Worm (Caenorhabditis elegans) whole organism, L2 larva: ENCODE measurements around the gene ZK177.1.
A peak's percentile ranks its signal among the peaks of the same experiment; 100 is the strongest.

Experiments used
- ama-1 ChIP-seq: fragments of 150-350 bp; optimal IDR thresholded peaks from 2 replicates; lab custom pipeline; 2018; ENCODE audit warnings: inconsistent platforms
- blmp-1 ChIP-seq: sonication (generic microtip); optimal IDR thresholded peaks from 2 replicates; lab custom pipeline; 2017; ENCODE audit warnings: missing genetic modification characterization, mild to moderate bottlenecking, missing compliant biosample characterization, antibody characterized with exemption, moderate library complexity; ENCODE audit not compliant: insufficient read depth
- ceh-82 ChIP-seq: fragments of 150-350 bp; optimal IDR thresholded peaks from 2 replicates; lab custom pipeline; 2014; ENCODE audit warnings: missing biosample characterization, missing genetic modification characterization
- dmd-4 ChIP-seq: sonication (generic microtip); optimal IDR thresholded peaks from 2 replicates; lab custom pipeline; 2017; ENCODE audit warnings: missing biosample characterization, missing genetic modification characterization
- lin-13 ChIP-seq: fragments of 150-350 bp; optimal IDR thresholded peaks from 2 replicates; lab custom pipeline; 2014; ENCODE audit warnings: missing biosample characterization, missing genetic modification reagents, missing genetic modification characterization
- lin-39 ChIP-seq: fragments of 150-350 bp; optimal IDR thresholded peaks from 2 replicates; lab custom pipeline; 2014; ENCODE audit warnings: missing biosample characterization, missing genetic modification reagents, missing genetic modification characterization
- nhr-12 ChIP-seq: fragments of 150-350 bp; optimal IDR thresholded peaks from 2 replicates; lab custom pipeline; 2014; ENCODE audit warnings: missing biosample characterization, missing genetic modification characterization
- skn-1 ChIP-seq: sonication (generic microtip); optimal IDR thresholded peaks from 2 replicates; lab custom pipeline; 2017; ENCODE audit warnings: missing biosample characterization, missing genetic modification characterization
- snpc-4 ChIP-seq: fragments of 150-350 bp; optimal IDR thresholded peaks from 2 replicates; lab custom pipeline; 2014; ENCODE audit warnings: missing biosample characterization, missing genetic modification characterization
- ztf-4 ChIP-seq: fragments of 150-350 bp; optimal IDR thresholded peaks from 2 replicates; lab custom pipeline; 2014; ENCODE audit warnings: missing biosample characterization, missing genetic modification characterization

DNA sequence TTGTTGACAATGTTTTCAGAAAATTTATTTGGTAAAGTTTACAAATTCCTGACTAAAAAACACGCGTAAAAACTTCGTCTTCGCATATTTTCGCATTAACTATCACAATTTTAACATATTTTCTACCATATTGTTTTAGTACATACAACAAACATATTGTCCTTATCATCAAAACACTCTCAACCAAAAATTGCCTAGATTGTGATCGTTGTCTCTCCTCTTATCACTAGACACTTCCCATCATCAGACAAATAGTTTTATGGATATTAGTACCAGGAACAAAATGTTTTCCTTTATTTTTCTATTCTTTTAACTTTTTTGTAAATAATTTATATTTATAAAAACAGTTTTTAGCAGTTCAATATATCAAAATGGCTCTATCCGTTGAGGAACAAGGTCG is 33.5 kb downstream of the ZK177.1 start, which contains the start of gene C17C3.3:
- no peak for TF ChIP-seq dmd-4 (tag; lab: Kevin White, UChicago)
- no peak for TF ChIP-seq lin-39 (tag; lab: Kevin White, UChicago)
- TF ChIP-seq ztf-4 (tag; lab: Kevin White, UChicago) = no peak
- no peak for TF ChIP-seq ceh-82 (tag; lab: Kevin White, UChicago)
- TF ChIP-seq snpc-4 (tag; lab: Kevin White, UChicago) = no peak
- TF ChIP-seq ama-1 (lab: Kevin White, UChicago) = no peak
- no peak for TF ChIP-seq blmp-1
- no peak for TF ChIP-seq nhr-12 (tag; lab: Kevin White, UChicago)
- TF ChIP-seq lin-13 (GFP tag; lab: Kevin White, UChicago) = no peak
- peak; percentile 6 for TF ChIP-seq skn-1 (tag; lab: Kevin White, UChicago)
